Worm (Caenorhabditis elegans): ENCODE data around the gene rft-2.
A peak's percentile ranks its signal among the peaks of the same experiment; 100 is the strongest.

rft-2 gene

DNA sequence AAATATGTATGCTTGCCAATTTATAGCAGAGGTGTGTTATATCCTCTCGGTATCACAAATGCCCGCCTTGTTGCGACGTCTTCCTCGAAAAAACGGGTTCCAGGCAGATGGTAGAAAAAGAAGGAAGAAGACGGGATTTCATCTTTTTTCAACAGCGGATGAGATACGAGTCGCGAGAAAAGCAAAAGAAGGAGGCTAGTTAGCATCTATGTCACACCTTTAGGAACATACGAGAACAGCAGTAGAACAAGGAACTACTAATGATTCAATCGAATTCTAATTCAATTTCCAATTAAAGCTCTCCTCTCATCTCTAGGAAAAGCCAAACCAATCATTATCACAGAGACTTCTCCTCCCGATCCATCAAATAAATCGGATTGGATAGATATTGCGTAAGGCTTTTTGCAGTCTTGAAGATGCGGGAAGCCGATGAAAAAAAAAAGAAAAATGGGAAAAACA is 35.7 kb downstream of the rft-2 start, which contains the start of gene grl-5:
TSS of gene grl-5 (minus strand) at position 51 of the 459 bp plus-strand sequence.
- TF ChIP-seq elt-1 (tag; optimal IDR thresholded peaks at IDR 0.05; ENCODE audit: borderline replicate concordance, insufficient read depth) (no peak), zip-8 (tag; optimal IDR thresholded peaks at IDR 0.05) (peak; percentile 48)

DNA sequence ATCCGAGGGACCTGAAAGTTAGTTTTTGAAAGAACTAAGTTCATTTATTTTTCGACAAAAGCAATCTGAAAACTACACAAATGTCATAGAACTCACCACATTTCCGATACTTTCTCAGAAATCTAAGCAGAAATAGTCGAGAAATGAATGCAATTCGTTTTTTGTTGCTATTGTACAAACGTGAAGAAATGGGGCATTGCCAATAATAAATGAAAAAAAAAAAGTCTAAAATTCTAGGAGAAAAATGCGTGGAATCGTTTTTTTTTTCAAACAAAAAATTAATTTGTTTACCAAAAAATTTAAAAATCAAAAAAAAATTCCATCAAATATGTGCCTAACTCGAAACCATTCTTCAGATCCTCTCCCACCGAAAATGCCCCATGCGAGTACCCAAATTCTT is 38.6 kb downstream of the rft-2 start, which contains the start of gene Y47D7A.17:
TSS of gene Y47D7A.17 (minus strand) at position 101 of the 400 bp plus-strand sequence.
- TF ChIP-seq ham-2 (GFP tag; optimal IDR thresholded peaks at IDR 0.05) (no peak), ceh-39 (tag; optimal IDR thresholded peaks at IDR 0.05) (no peak), ztf-11 (tag; optimal IDR thresholded peaks at IDR 0.05) (no peak), unc-39 (tag; optimal IDR thresholded peaks at IDR 0.05) (no peak), tbx-8 (GFP tag; optimal IDR thresholded peaks at IDR 0.05) (no peak), bed-3 (GFP tag; optimal IDR thresholded peaks at IDR 0.05) (no peak)

DNA sequence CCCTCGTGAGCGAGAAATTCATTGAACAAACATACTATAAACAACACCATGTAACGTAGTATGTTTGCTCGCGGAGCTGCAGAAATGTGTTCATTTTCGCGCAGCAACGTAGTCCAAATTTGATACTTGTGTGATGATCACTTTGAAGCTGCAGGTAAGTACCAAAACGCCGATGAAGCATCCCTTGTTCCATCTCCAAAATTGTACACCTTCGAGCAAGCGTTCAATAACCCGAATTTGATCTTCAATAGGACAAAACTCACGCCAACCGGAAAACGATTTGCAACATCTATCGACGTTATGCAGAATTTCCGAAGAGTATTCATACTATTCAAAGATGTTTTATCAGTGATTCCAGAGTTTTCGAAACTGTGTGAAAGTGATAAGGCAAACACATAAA is 39.7 kb downstream of the rft-2 start, which contains the start of gene Y47D7A.3:
TSS of gene Y47D7A.3 (plus strand) at position 301 of the 400 bp plus-strand sequence.
- TF ChIP-seq blmp-1 (tag; optimal IDR thresholded peaks at IDR 0.05), result no peak
- no peak for TF ChIP-seq ceh-39 (tag; optimal IDR thresholded peaks at IDR 0.05)

DNA sequence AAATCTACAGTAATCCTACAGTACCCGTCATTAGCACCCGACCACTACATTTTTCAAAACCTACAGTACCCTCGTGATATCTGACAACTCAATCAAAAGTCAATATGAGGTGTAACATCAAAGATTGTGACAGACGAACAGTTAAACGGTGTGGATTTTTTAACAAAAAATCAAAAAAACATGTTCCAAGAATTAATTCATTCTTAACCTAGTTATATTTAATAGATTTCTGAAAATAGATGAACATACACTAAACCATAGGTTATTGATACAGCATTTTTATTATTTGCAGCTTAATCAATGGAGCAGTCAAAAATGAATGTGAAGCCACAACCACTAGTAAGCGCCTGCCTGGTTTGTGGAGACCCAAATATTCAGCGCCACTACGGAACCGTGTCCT is 42.8 kb downstream of the rft-2 start, which contains the start of gene nhr-118:
TSS of gene nhr-118 (plus strand) at position 301 of the 400 bp plus-strand sequence.
- no peak for TF ChIP-seq nhr-2 (tag; optimal IDR thresholded peaks at IDR 0.05)
- TF ChIP-seq lin-13 (tag; optimal IDR thresholded peaks at IDR 0.05), result no peak
- no peak for TF ChIP-seq cnd-1 (tag; optimal IDR thresholded peaks at IDR 0.05)
- no peak for TF ChIP-seq lsy-2 (tag; optimal IDR thresholded peaks at IDR 0.05)
- no peak for TF ChIP-seq mep-1 (tag; optimal IDR thresholded peaks at IDR 0.05)
- no peak for TF ChIP-seq tbx-8 (GFP tag; optimal IDR thresholded peaks at IDR 0.05)
- TF ChIP-seq mab-5 (tag; optimal IDR thresholded peaks at IDR 0.05), result no peak
- TF ChIP-seq flh-1 (GFP tag; optimal IDR thresholded peaks at IDR 0.05), result no peak
- TF ChIP-seq sptf-1 (tag; optimal IDR thresholded peaks at IDR 0.05), result no peak
- no peak for TF ChIP-seq bed-3 (GFP tag; optimal IDR thresholded peaks at IDR 0.05)

DNA sequence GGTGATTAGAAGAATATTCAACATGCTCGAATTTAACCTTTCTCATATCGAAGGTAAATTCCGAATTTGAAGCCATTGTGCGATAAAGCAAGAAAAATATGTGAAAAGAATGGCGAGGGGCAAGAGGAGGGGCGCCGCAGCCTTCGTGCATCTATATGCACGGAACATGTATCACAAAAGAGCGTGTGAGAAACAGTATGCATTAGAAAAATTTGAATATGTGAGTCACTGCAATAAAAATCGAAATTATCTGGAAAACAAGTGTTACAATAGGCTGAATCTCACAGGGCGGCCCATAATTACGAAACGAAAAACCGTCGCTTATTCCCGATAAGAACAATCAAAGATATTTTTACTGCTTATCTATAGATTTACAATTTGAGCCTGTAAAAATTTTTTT is 48.5 kb downstream of the rft-2 start, which contains the start of gene F13A2.5:
TSS of gene F13A2.5 (minus strand) at position 101 of the 400 bp plus-strand sequence.
- TF ChIP-seq nhr-12 (tag; optimal IDR thresholded peaks at IDR 0.05), result no peak
- TF ChIP-seq lin-32 (GFP tag; optimal IDR thresholded peaks at IDR 0.05), result no peak
- no peak for TF ChIP-seq elt-1 (tag; optimal IDR thresholded peaks at IDR 0.05; ENCODE audit: borderline replicate concordance, insufficient read depth)
- TF ChIP-seq ham-2 (GFP tag; optimal IDR thresholded peaks at IDR 0.05), result no peak
- no peak for TF ChIP-seq lsy-2 (tag; optimal IDR thresholded peaks at IDR 0.05)
- TF ChIP-seq nhr-2 (tag; optimal IDR thresholded peaks at IDR 0.05), result no peak
- no peak for TF ChIP-seq mab-5 (tag; optimal IDR thresholded peaks at IDR 0.05)
- TF ChIP-seq ceh-43 (GFP tag; optimal IDR thresholded peaks at IDR 0.05), result no peak
- no peak for TF ChIP-seq unc-120 (tag; optimal IDR thresholded peaks at IDR 0.05; ENCODE audit: poor library complexity, severe bottlenecking)
- TF ChIP-seq tbx-8 (GFP tag; optimal IDR thresholded peaks at IDR 0.05), result no peak
- TF ChIP-seq cnd-1 (tag; optimal IDR thresholded peaks at IDR 0.05), result no peak
- no peak for TF ChIP-seq nhr-237 (tag; optimal IDR thresholded peaks at IDR 0.05)

DNA sequence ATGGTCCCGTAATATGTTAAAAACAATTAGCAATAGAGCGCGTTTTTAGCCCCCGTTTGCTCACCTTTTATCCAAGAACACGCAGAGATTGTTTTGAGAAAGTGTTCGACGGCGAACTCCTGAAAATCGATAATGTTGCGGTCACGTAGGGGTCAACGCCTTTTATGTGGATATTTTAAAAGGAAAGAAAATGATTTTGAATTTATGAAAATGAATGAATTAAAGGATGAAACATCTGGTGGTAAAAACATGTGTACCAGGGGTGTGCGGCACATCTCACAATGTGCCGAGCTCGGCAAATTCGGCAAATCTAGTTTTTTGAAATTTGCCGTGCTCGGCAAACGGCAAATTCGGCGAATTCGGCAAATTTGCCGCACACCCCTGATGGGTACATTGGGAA is 50.2 kb downstream of the rft-2 start, which contains the start of gene F13A2.4:
TSS of gene F13A2.4 (minus strand) at position 101 of the 400 bp plus-strand sequence.
- TF ChIP-seq tbx-8 (GFP tag; optimal IDR thresholded peaks at IDR 0.05) (no peak), ceh-39 (tag; optimal IDR thresholded peaks at IDR 0.05) (no peak), ceh-43 (GFP tag; optimal IDR thresholded peaks at IDR 0.05) (no peak), unc-62 (GFP tag; optimal IDR thresholded peaks at IDR 0.05) (no peak), ces-1 (GFP tag; optimal IDR thresholded peaks at IDR 0.05) (no peak), blmp-1 (tag; optimal IDR thresholded peaks at IDR 0.05) (no peak), drap-1 (GFP tag; optimal IDR thresholded peaks at IDR 0.05) (no peak), nhr-28 (tag; optimal IDR thresholded peaks at IDR 0.05) (no peak), cnd-1 (tag; optimal IDR thresholded peaks at IDR 0.05) (no peak), nhr-12 (tag; optimal IDR thresholded peaks at IDR 0.05) (no peak), lin-32 (GFP tag; optimal IDR thresholded peaks at IDR 0.05) (no peak)

DNA sequence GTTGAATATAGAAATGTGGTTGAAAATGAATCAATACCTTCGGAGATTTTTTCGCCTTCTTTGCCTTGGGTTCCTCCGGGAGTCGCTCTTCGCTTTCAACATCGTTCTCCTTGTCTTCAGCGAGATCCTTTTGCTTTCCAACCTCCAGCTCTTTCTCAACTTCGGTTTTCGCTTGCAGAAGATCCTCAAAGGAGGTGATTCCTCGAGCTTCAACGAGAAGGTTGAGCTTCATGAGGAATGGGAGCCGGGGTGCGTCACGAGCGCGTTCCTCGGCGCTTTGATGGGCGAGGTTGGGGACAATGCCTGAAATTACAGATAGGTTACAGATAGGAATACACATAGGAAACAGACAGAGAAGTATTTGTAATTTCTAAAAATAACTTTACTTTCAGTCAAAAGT is 51.5 kb downstream of the rft-2 start:
- TF ChIP-seq ces-1 (GFP tag; optimal IDR thresholded peaks at IDR 0.05), result no peak
- TF ChIP-seq sptf-1 (tag; optimal IDR thresholded peaks at IDR 0.05), result no peak
- no peak for TF ChIP-seq lin-32 (GFP tag; optimal IDR thresholded peaks at IDR 0.05)
- TF ChIP-seq nhr-76 (tag; optimal IDR thresholded peaks at IDR 0.05), result no peak
- TF ChIP-seq unc-39 (tag; optimal IDR thresholded peaks at IDR 0.05), result no peak
- no peak for TF ChIP-seq nhr-12 (tag; optimal IDR thresholded peaks at IDR 0.05)
- no peak for TF ChIP-seq lsy-2 (tag; optimal IDR thresholded peaks at IDR 0.05)
- no peak for TF ChIP-seq mep-1 (tag; optimal IDR thresholded peaks at IDR 0.05)
- no peak for TF ChIP-seq drap-1 (GFP tag; optimal IDR thresholded peaks at IDR 0.05)
- TF ChIP-seq blmp-1 (tag; optimal IDR thresholded peaks at IDR 0.05), result no peak

All from whole organism, mixed stage, embryonic.